Fruit fly (Drosophila melanogaster): Measurements from ENCODE around the gene kay.
A peak's percentile ranks its signal among the peaks of the same experiment; 100 is the strongest.

kay gene

dm6 chr3R:29745056-29745455, 20.7 kb upstream of the kay start, which contains the start of the genes Wdr24 and IntS11 (continued):
- TF ChIP-seq OdsH (GFP tag; optimal IDR thresholded peaks at IDR 0.05) = peak; percentile 97
- TF ChIP-seq CG11902 (GFP tag; optimal IDR thresholded peaks at IDR 0.05) = peak; percentile 99
- TF ChIP-seq CG6163 (GFP tag; IDR thresholded peaks at IDR 0.05) = peak; percentile 98
- peak; percentile 82 for TF ChIP-seq net (GFP tag; optimal IDR thresholded peaks at IDR 0.05)
- peak; percentile 92 for TF ChIP-seq dsx (GFP tag; optimal IDR thresholded peaks at IDR 0.05; ENCODE audit: poor library complexity, severe bottlenecking)
- TF ChIP-seq Ets21C (GFP tag; optimal IDR thresholded peaks at IDR 0.05) = peak; percentile 95
- no peak for TF ChIP-seq Met (GFP tag; optimal IDR thresholded peaks at IDR 0.05)
- TF ChIP-seq Blimp-1 (GFP tag; optimal IDR thresholded peaks at IDR 0.05) = peak; percentile 88
- TF ChIP-seq CG34406 (GFP tag; optimal IDR thresholded peaks at IDR 0.05) = peak; percentile 94
- peak; percentile 95 for TF ChIP-seq esn (GFP tag; optimal IDR thresholded peaks at IDR 0.05)
- peak; percentile 98 for TF ChIP-seq CG3032 (tag; optimal IDR thresholded peaks at IDR 0.05)
- no peak for TF ChIP-seq CG6276 (GFP tag; optimal IDR thresholded peaks at IDR 0.05)
- no peak for TF ChIP-seq Eip75B (GFP tag; optimal IDR thresholded peaks at IDR 0.05)
- peak; percentile 98 for TF ChIP-seq Eip78C (GFP tag)
- no peak for TF ChIP-seq Sox102F (GFP tag; optimal IDR thresholded peaks at IDR 0.05)
- TF ChIP-seq Smox (GFP tag; optimal IDR thresholded peaks at IDR 0.05) = no peak
- TF ChIP-seq Gug (GFP tag; IDR thresholded peaks at IDR 0.05) = peak; percentile 98
- TF ChIP-seq CG8119 (GFP tag; IDR thresholded peaks at IDR 0.05) = peak; percentile 89
- peak; percentile 99 for TF ChIP-seq Sox15 (GFP tag; optimal IDR thresholded peaks at IDR 0.05)
- TF ChIP-seq Eip93F (GFP tag; optimal IDR thresholded peaks at IDR 0.05) = no peak
- peak; percentile 98 for TF ChIP-seq CG11294 (GFP tag; IDR thresholded peaks at IDR 0.05)
- peak; percentile 100 for TF ChIP-seq CG10669 (GFP tag; optimal IDR thresholded peaks at IDR 0.05)
- no peak for TF ChIP-seq CG7368 (GFP tag; optimal IDR thresholded peaks at IDR 0.05)
- TF ChIP-seq CG32006 (GFP tag; optimal IDR thresholded peaks at IDR 0.05) = peak; percentile 97
- peak; percentile 96 for TF ChIP-seq topi (GFP tag; optimal IDR thresholded peaks at IDR 0.05)
- peak; percentile 92 for TF ChIP-seq CG8632 (GFP tag; optimal IDR thresholded peaks at IDR 0.05)
- peak; percentile 99 for TF ChIP-seq eg (GFP tag; IDR thresholded peaks at IDR 0.05)

DNA sequence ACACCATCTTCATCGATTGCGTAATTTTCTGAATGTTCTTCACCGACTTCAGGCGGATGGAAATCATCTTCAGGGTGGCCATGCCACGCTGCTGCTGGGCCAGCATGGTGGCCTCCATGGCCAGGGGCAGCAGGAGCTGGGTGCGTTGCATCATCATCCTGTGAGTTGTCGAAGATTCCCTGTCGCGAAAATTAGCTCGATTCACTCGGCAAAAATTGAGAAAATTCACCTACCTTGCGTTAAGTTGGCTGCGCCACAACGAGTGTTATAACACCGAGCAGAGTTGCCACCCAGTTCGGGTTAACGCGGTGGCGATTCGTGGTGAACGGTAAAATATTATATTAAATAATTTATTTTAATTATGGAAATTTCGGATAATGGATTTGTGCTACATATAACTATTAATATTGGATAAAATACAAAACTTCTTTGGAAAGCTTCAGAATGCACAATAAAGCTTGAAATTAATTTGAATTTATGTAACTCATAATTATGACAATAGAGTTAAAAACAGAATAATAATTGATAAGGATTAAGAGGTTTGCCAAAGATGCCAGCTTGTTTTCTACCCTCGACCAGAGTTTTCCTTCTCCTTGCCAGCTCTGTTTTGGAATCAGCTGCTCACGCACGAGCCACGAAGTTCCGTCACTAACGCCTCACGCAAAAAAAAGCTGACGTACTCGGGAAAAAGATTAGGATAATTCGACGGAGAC, 17.0 kb upstream of the kay start, which contains the start of the genes ATPsyngamma and yata:
Gene ATPsyngamma, minus strand, starts transcription at position 573 of the 713 bp plus-strand sequence.
Gene yata, plus strand, starts transcription at position 629 of the 713 bp plus-strand sequence.
- TF ChIP-seq esn (GFP tag; optimal IDR thresholded peaks at IDR 0.05) (peak; percentile 43), vri (GFP tag; optimal IDR thresholded peaks at IDR 0.05) (peak; percentile 98), eg (GFP tag; IDR thresholded peaks at IDR 0.05) (0 out of 3 replicates have a peak, but pooled peaks have one; percentile 19), CG3032 (tag; optimal IDR thresholded peaks at IDR 0.05) (peak; percentile 36), CG34406 (GFP tag; optimal IDR thresholded peaks at IDR 0.05) (peak; percentile 41), CG6276 (GFP tag; optimal IDR thresholded peaks at IDR 0.05) (no peak), topi (GFP tag; optimal IDR thresholded peaks at IDR 0.05) (no peak), CG6854 (GFP tag; optimal IDR thresholded peaks at IDR 0.05) (peak; percentile 24), Eip78C (GFP tag) (peak; percentile 5), Ets96B (tag; optimal IDR thresholded peaks at IDR 0.05) (peak; percentile 14), svp (GFP tag) (peak; percentile 96), Hr39 (GFP tag; optimal IDR thresholded peaks at IDR 0.05) (no peak)

- no peak for TF ChIP-seq CG16779 (tag; optimal IDR thresholded peaks at IDR 0.05)
- no peak for TF ChIP-seq Smox (GFP tag; optimal IDR thresholded peaks at IDR 0.05)
- TF ChIP-seq CG8119 (GFP tag; IDR thresholded peaks at IDR 0.05) = no peak
- TF ChIP-seq CG6163 (GFP tag; IDR thresholded peaks at IDR 0.05) = 0 out of 3 replicates have a peak, but pooled peaks have one; percentile 8
- TF ChIP-seq Hr39 (GFP tag; optimal IDR thresholded peaks at IDR 0.05) = no peak
- peak; percentile 13 for TF ChIP-seq Sox14 (GFP tag; optimal IDR thresholded peaks at IDR 0.05)
- TF ChIP-seq CG31627 (GFP tag; optimal IDR thresholded peaks at IDR 0.05) = no peak
- TF ChIP-seq CG4318 (GFP tag; optimal IDR thresholded peaks at IDR 0.05) = no peak
Measured at dm6 chr3R:29749304-29750066, 16.3 kb upstream of the kay start.

Measured in whole organism, prepupa.